Worm (Caenorhabditis elegans) whole organism, late embryonic: ENCODE measurements around the gene C08F1.12.

Experiments used
- elt-4 ChIP-seq: sonication (generic microtip); optimal IDR thresholded peaks from 2 replicates; lab custom pipeline; 2016; ENCODE audit warnings: missing genetic modification characterization, missing compliant biosample characterization
- sox-4 ChIP-seq: sonication (generic microtip); optimal IDR thresholded peaks from 2 replicates; lab custom pipeline; 2017; ENCODE audit warnings: mild to moderate bottlenecking, missing genetic modification characterization, inconsistent platforms, missing compliant biosample characterization

ce11 chrII:1763072-1763471 lies 43.2 kb downstream of the C08F1.12 start, which contains the start of gene math-28:
- TF ChIP-seq sox-4 (tag; lab: Kevin White, UChicago) (no peak), elt-4 (tag; lab: Kevin White, UChicago) (no peak)
